Worm (Caenorhabditis elegans): ENCODE results near the gene B0361.11.

- TF ChIP-seq nfya-1 (tag; optimal IDR thresholded peaks at IDR 0.05) (no peak), pat-9 (tag; optimal IDR thresholded peaks at IDR 0.05) (no peak), lim-6 (tag; optimal IDR thresholded peaks at IDR 0.05) (no peak), hlh-15 (tag; optimal IDR thresholded peaks at IDR 0.05) (no peak), ama-1 (optimal IDR thresholded peaks at IDR 0.05) (no peak), ref-2 (tag; optimal IDR thresholded peaks at IDR 0.05) (no peak), unc-86 (tag; optimal IDR thresholded peaks at IDR 0.05) (no peak), K02D7.2 (tag; optimal IDR thresholded peaks at IDR 0.05) (no peak), gmeb-2 (tag; optimal IDR thresholded peaks at IDR 0.05) (no peak)
Observed at ce11 chrIII:7287503-7287902, 10.1 kb downstream of the B0361.11 start, which contains the start of gene ykt-6.
